Fruit fly (Drosophila melanogaster) whole organism, embryonic: ENCODE data around the gene bark.

Experiments
- Blimp-1 ChIP-seq: fragments of 200-800 bp; sonication (Bioruptor generic); optimal IDR thresholded peaks from 3 replicates; lab custom pipeline; 2018; ENCODE audit warnings: missing biosample characterization, missing genetic modification characterization, mild to moderate bottlenecking, moderate library complexity, missing genetic modification reagents
- CG10321 ChIP-seq: fragments of 200-800 bp; sonication (Bioruptor generic); IDR thresholded peaks from 2 replicates; pipeline ENCODE4 v1.3.6; 2022; ENCODE audit warnings: missing biosample characterization, missing genetic modification characterization
- CG10979 ChIP-seq: fragments of 200-800 bp; sonication (Bioruptor generic); optimal IDR thresholded peaks from 2 replicates; lab custom pipeline; 2018; ENCODE audit warnings: missing biosample characterization, mild to moderate bottlenecking, missing genetic modification characterization, moderate library complexity
- CG11093 ChIP-seq: fragments of 200-800 bp; sonication (Bioruptor generic); IDR thresholded peaks from 3 replicates; pipeline ENCODE4 v1.3.6; 2022; ENCODE audit warnings: missing biosample characterization, missing genetic modification characterization
- CG12769 ChIP-seq: fragments of 200-800 bp; sonication (Bioruptor generic); optimal IDR thresholded peaks from 2 replicates; lab custom pipeline; 2019; ENCODE audit warnings: missing biosample characterization, mild to moderate bottlenecking, missing genetic modification characterization, moderate library complexity
- CG13624 ChIP-seq: fragments of 200-800 bp; sonication (Bioruptor generic); optimal IDR thresholded peaks from 2 replicates; lab custom pipeline; 2016; ENCODE audit warnings: missing biosample characterization, missing genetic modification characterization
- CG14014 ChIP-seq: fragments of 200-800 bp; sonication (Bioruptor generic); IDR thresholded peaks from 2 replicates; pipeline ENCODE4 v1.3.6; 2022; ENCODE audit warnings: missing biosample characterization, missing genetic modification characterization
- CG14441 ChIP-seq: fragments of 200-800 bp; sonication (Bioruptor generic); IDR thresholded peaks from 2 replicates; pipeline ENCODE4 v1.3.6; 2022; ENCODE audit warnings: missing biosample characterization, missing genetic modification characterization
- CG17328 ChIP-seq: fragments of 200-800 bp; sonication (Bioruptor generic); IDR thresholded peaks from 2 replicates; pipeline ENCODE4 v1.3.6; 2022; ENCODE audit warnings: missing biosample characterization, missing genetic modification characterization
- CG17359 ChIP-seq: fragments of 200-800 bp; sonication (Bioruptor generic); optimal IDR thresholded peaks from 3 replicates; lab custom pipeline; 2018; ENCODE audit warnings: missing biosample characterization, mild to moderate bottlenecking, missing genetic modification characterization, moderate library complexity
- CG18476 ChIP-seq: fragments of 200-800 bp; sonication (Bioruptor generic); optimal IDR thresholded peaks from 2 replicates; lab custom pipeline; 2016; ENCODE audit warnings: missing biosample characterization, mild to moderate bottlenecking, missing genetic modification characterization
- CG18764 ChIP-seq: fragments of 200-800 bp; sonication (Bioruptor generic); optimal IDR thresholded peaks from 3 replicates; lab custom pipeline; 2016; ENCODE audit warnings: missing biosample characterization, missing genetic modification characterization
- CG2129 ChIP-seq: fragments of 200-800 bp; sonication (Bioruptor generic); IDR thresholded peaks from 2 replicates; pipeline ENCODE4 v1.3.6; 2022; ENCODE audit warnings: missing biosample characterization, missing genetic modification characterization; ENCODE audit not compliant: partially characterized antibody
- CG2678 ChIP-seq: fragments of 200-800 bp; sonication (Bioruptor generic); optimal IDR thresholded peaks from 3 replicates; lab custom pipeline; 2019; ENCODE audit warnings: missing biosample characterization, mild to moderate bottlenecking, missing genetic modification characterization, moderate library complexity
- CG2712 ChIP-seq: fragments of 200-800 bp; optimal IDR thresholded peaks from 3 replicates; lab custom pipeline; 2019; ENCODE audit warnings: missing biosample characterization, mild to moderate bottlenecking, missing genetic modification characterization, moderate library complexity
- CG31224 ChIP-seq: fragments of 200-800 bp; sonication (Bioruptor generic); IDR thresholded peaks from 2 replicates; pipeline ENCODE4 v1.3.6; 2022; ENCODE audit warnings: missing biosample characterization, missing genetic modification characterization
- CG32532 ChIP-seq: fragments of 200-800 bp; sonication (Bioruptor generic); IDR thresholded peaks from 2 replicates; pipeline ENCODE4 v1.3.6; 2022; ENCODE audit warnings: missing biosample characterization, missing genetic modification characterization
- CG3838 ChIP-seq: fragments of 200-800 bp; sonication (Bioruptor generic); optimal IDR thresholded peaks from 3 replicates; lab custom pipeline; 2016; ENCODE audit warnings: missing biosample characterization, missing genetic modification characterization
- CG3995 ChIP-seq: fragments of 200-800 bp; sonication (Bioruptor generic); optimal IDR thresholded peaks from 3 replicates; lab custom pipeline; 2016; ENCODE audit warnings: missing biosample characterization, missing genetic modification characterization
- CG5953 ChIP-seq: fragments of 200-800 bp; sonication (Bioruptor generic); IDR thresholded peaks from 2 replicates; pipeline ENCODE4 v1.3.6; 2022; ENCODE audit warnings: missing biosample characterization, missing genetic modification characterization
- CG6272 ChIP-seq: fragments of 200-800 bp; sonication (Bioruptor generic); IDR thresholded peaks from 2 replicates; pipeline ENCODE4 v1.3.6; 2022; ENCODE audit warnings: missing biosample characterization, missing genetic modification characterization
- CG6854 ChIP-seq: fragments of 200-800 bp; sonication (Bioruptor generic); optimal IDR thresholded peaks from 3 replicates; lab custom pipeline; 2017; ENCODE audit warnings: missing biosample characterization, mild to moderate bottlenecking, missing genetic modification characterization
- D19B ChIP-seq: fragments of 200-800 bp; sonication (Bioruptor generic); optimal IDR thresholded peaks from 2 replicates; lab custom pipeline; 2017; ENCODE audit warnings: missing biosample characterization, mild to moderate bottlenecking, missing genetic modification characterization
- Dek ChIP-seq: fragments of 200-800 bp; sonication (Bioruptor generic); optimal IDR thresholded peaks from 3 replicates; lab custom pipeline; 2019; ENCODE audit warnings: missing biosample characterization, mild to moderate bottlenecking, missing genetic modification characterization, moderate library complexity
- Dip2 ChIP-seq: fragments of 200-800 bp; sonication (Bioruptor generic); IDR thresholded peaks from 2 replicates; pipeline ENCODE4 v1.3.6; 2022; ENCODE audit warnings: missing biosample characterization, missing genetic modification characterization
- Doc3 ChIP-seq: fragments of 200-800 bp; sonication (Bioruptor generic); IDR thresholded peaks from 3 replicates; pipeline ENCODE4 v1.3.6; 2022; ENCODE audit warnings: missing biosample characterization, missing genetic modification characterization; ENCODE audit not compliant: partially characterized antibody
- Fer2 ChIP-seq: fragments of 200-800 bp; sonication (Bioruptor generic); optimal IDR thresholded peaks from 2 replicates; lab custom pipeline; 2018; ENCODE audit warnings: missing biosample characterization, mild to moderate bottlenecking, missing genetic modification characterization, moderate library complexity
- H15 ChIP-seq: fragments of 200-800 bp; sonication (Bioruptor generic); IDR thresholded peaks from 3 replicates; pipeline ENCODE4 v1.3.6; 2022; ENCODE audit warnings: missing biosample characterization, missing genetic modification characterization
- HHEX ChIP-seq: fragments of 200-800 bp; sonication (Bioruptor generic); optimal IDR thresholded peaks from 3 replicates; lab custom pipeline; 2017; ENCODE audit warnings: missing biosample characterization, mild to moderate bottlenecking, missing genetic modification characterization, missing genetic modification reagents
- Hey ChIP-seq: fragments of 200-800 bp; sonication (Bioruptor generic); optimal IDR thresholded peaks from 3 replicates; lab custom pipeline; 2018; ENCODE audit warnings: missing biosample characterization, mild to moderate bottlenecking, missing genetic modification characterization
- Six4 ChIP-seq: fragments of 200-800 bp; sonication (Bioruptor generic); optimal IDR thresholded peaks from 2 replicates; lab custom pipeline; 2016; ENCODE audit warnings: missing biosample characterization, missing genetic modification characterization
- Sox102F ChIP-seq: fragments of 200-800 bp; sonication (Bioruptor generic); optimal IDR thresholded peaks from 2 replicates; lab custom pipeline; 2018; ENCODE audit warnings: missing biosample characterization, mild to moderate bottlenecking, missing genetic modification characterization, moderate library complexity
- Ssrp ChIP-seq: fragments of 200-800 bp; sonication (Bioruptor generic); optimal IDR thresholded peaks from 2 replicates; lab custom pipeline; 2018; ENCODE audit warnings: missing biosample characterization, mild to moderate bottlenecking, missing genetic modification characterization, moderate library complexity
- Vsx1 ChIP-seq: fragments of 200-800 bp; sonication (Bioruptor generic); optimal IDR thresholded peaks from 2 replicates; lab custom pipeline; 2017; ENCODE audit warnings: missing biosample characterization, mild to moderate bottlenecking, missing genetic modification characterization, missing genetic modification reagents
- ara ChIP-seq: fragments of 200-800 bp; sonication (Bioruptor generic); IDR thresholded peaks from 2 replicates; pipeline ENCODE4 v1.3.6; 2022; ENCODE audit warnings: missing biosample characterization, missing genetic modification characterization
- ewg ChIP-seq: fragments of 200-800 bp; sonication (Bioruptor generic); optimal IDR thresholded peaks from 3 replicates; lab custom pipeline; 2017; ENCODE audit warnings: mild to moderate bottlenecking, missing biosample characterization, missing genetic modification reagents, missing genetic modification characterization
- fd96Cb ChIP-seq: fragments of 200-800 bp; sonication (Bioruptor generic); optimal IDR thresholded peaks from 2 replicates; lab custom pipeline; 2018; ENCODE audit warnings: missing biosample characterization, mild to moderate bottlenecking, missing genetic modification characterization, moderate library complexity
- grau ChIP-seq: fragments of 200-800 bp; optimal IDR thresholded peaks from 3 replicates; lab custom pipeline; 2019; ENCODE audit warnings: missing biosample characterization, mild to moderate bottlenecking, missing genetic modification characterization, moderate library complexity
- h ChIP-seq: fragments of >200 bp; optimal IDR thresholded peaks from 2 replicates; lab custom pipeline; 2017
- hb ChIP-seq: fragments of 200-800 bp; sonication (Bioruptor generic); IDR thresholded peaks from 3 replicates; pipeline ENCODE4 v1.3.6; 2022; ENCODE audit warnings: missing biosample characterization, missing genetic modification characterization; ENCODE audit not compliant: partially characterized antibody
- her ChIP-seq: fragments of 200-800 bp; sonication (Bioruptor generic); optimal IDR thresholded peaks from 2 replicates; lab custom pipeline; 2016; ENCODE audit warnings: missing biosample characterization, missing genetic modification characterization
- inv ChIP-seq: fragments of 200-800 bp; sonication (Bioruptor generic); IDR thresholded peaks from 2 replicates; pipeline ENCODE4 v1.3.6; 2022; ENCODE audit warnings: missing biosample characterization, missing genetic modification characterization; ENCODE audit not compliant: partially characterized antibody
- lmd ChIP-seq: fragments of 200-800 bp; sonication (Bioruptor generic); IDR thresholded peaks from 2 replicates; pipeline ENCODE4 v1.3.6; 2022; ENCODE audit warnings: missing biosample characterization, missing genetic modification characterization
- odd ChIP-seq: fragments of 200-800 bp; sonication (Bioruptor generic); optimal IDR thresholded peaks from 2 replicates; lab custom pipeline; 2017; ENCODE audit warnings: missing biosample characterization, mild to moderate bottlenecking, missing genetic modification characterization
- phol ChIP-seq: fragments of 200-800 bp; sonication (Bioruptor generic); optimal IDR thresholded peaks from 3 replicates; lab custom pipeline; 2018; ENCODE audit warnings: missing biosample characterization, mild to moderate bottlenecking, missing genetic modification characterization, moderate library complexity
- prd ChIP-seq, 3 experiments: fragments of >200 bp in 2 of 3; fragments of 200-800 bp in 1 of 3; sonication (Bioruptor generic) in 1 of 3; optimal IDR thresholded peaks in 2 of 3; IDR thresholded peaks in 1 of 3; 2 replicates in 2 of 3; 3 replicates in 1 of 3; pipeline versions ENCODE4 v1.3.6 to Lab custom; 2017 to 2022; ENCODE audit warnings: missing biosample characterization in 1 of 3, missing genetic modification characterization in 1 of 3
- ranshi ChIP-seq: fragments of 200-800 bp; sonication (Bioruptor generic); IDR thresholded peaks from 2 replicates; pipeline ENCODE4 v1.3.6; 2022; ENCODE audit warnings: missing biosample characterization, missing genetic modification characterization
- sob ChIP-seq: fragments of 200-800 bp; sonication (Bioruptor generic); IDR thresholded peaks from 2 replicates; pipeline ENCODE4 v1.3.6; 2022; ENCODE audit warnings: missing biosample characterization, missing genetic modification characterization
- sqz ChIP-seq: fragments of 200-800 bp; sonication (Bioruptor generic); optimal IDR thresholded peaks from 3 replicates; lab custom pipeline; 2018; ENCODE audit warnings: missing biosample characterization, mild to moderate bottlenecking, missing genetic modification characterization

The bark gene

dm6 chr2L:3802818-3803456 is 16.0 kb downstream of the bark start (continued):
- TF ChIP-seq CG11093 (GFP tag; lab: Robert Waterston, UW) (no peak), CG2712 (tag; lab: Kevin White, UChicago) (peak; percentile 59), CG18764 (peak; percentile 29), CG6272 (peak; percentile 45; the same call in 1 of the 2 replicates), Hey (tag; lab: Kevin White, UChicago) (no peak), h (lab: Kevin White, UChicago) (no peak), CG32532 (GFP tag; lab: Robert Waterston, UW) (peak; percentile 75; the same call in 1 of the 2 replicates), Dip2 (no peak), CG14441 (GFP tag; lab: Robert Waterston, UW) (peak; percentile 68), ewg (GFP tag; lab: Kevin White, UChicago) (peak; percentile 71), Fer2 (tag; lab: Kevin White, UChicago) (peak; percentile 65), CG31224 (GFP tag; lab: Robert Waterston, UW) (peak; percentile 45), hb (GFP tag; lab: Robert Waterston, UW) (no peak), CG12769 (tag; lab: Kevin White, UChicago) (no peak), CG14014 (GFP tag; lab: Robert Waterston, UW) (peak; percentile 75), sqz (GFP tag; lab: Kevin White, UChicago) (no peak), grau (tag; lab: Kevin White, UChicago) (peak; percentile 80), Vsx1 (GFP tag; lab: Kevin White, UChicago) (no peak), CG3838 (GFP tag; lab: Kevin White, UChicago) (peak; percentile 39), ranshi (peak; percentile 65), HHEX (no peak), CG17328 (GFP tag; lab: Robert Waterston, UW) (peak; percentile 69), CG18476 (GFP tag; lab: Kevin White, UChicago) (peak; percentile 70), lmd (peak; percentile 72), H15 (GFP tag; lab: Robert Waterston, UW) (peak; percentile 49; the same call in 1 of the 3 replicates), CG10979 (tag; lab: Kevin White, UChicago) (peak; percentile 49), D19B (GFP tag; lab: Kevin White, UChicago) (peak; percentile 70), CG10321 (GFP tag; lab: Robert Waterston, UW) (peak; percentile 51; the same call in 1 of the 2 replicates), sob (GFP tag; lab: Robert Waterston, UW) (peak; percentile 66; the same call in 1 of the 2 replicates), CG13624 (GFP tag; lab: Kevin White, UChicago) (peak; percentile 56), CG2129 (no peak), CG17359 (tag; lab: Kevin White, UChicago) (peak; percentile 80), her (peak; percentile 11), CG5953 (GFP tag; lab: Robert Waterston, UW) (0 out of 2 replicates have a peak, but pooled peaks have one; percentile 35), CG6854 (GFP tag; lab: Kevin White, UChicago) (peak; percentile 51), prd (optimal IDR thresholded peaks at IDR 0.05; lab: Kevin White, UChicago) (no peak), prd (GFP tag; IDR thresholded peaks at IDR 0.05; lab: Robert Waterston, UW) (peak; percentile 71), inv (GFP tag; lab: Robert Waterston, UW) (no peak), odd (no peak), Dek (tag; lab: Kevin White, UChicago) (peak; percentile 86), Doc3 (GFP tag; lab: Robert Waterston, UW) (no peak), fd96Cb (tag; lab: Kevin White, UChicago) (peak; percentile 64), CG2678 (tag; lab: Kevin White, UChicago) (peak; percentile 23), Ssrp (peak; percentile 59), CG3995 (peak; percentile 88), phol (tag; lab: Kevin White, UChicago) (peak; percentile 58), Sox102F (GFP tag; lab: Kevin White, UChicago) (peak; percentile 83), Six4 (GFP tag; lab: Kevin White, UChicago) (peak; percentile 39), Blimp-1 (GFP tag; lab: Kevin White, UChicago) (no peak), ara (GFP tag; lab: Robert Waterston, UW) (peak; percentile 60)
